Worm (Caenorhabditis elegans): ENCODE results near the gene egg-2.
A peak's percentile ranks its signal among the peaks of the same experiment; 100 is the strongest.

egg-2 gene

DNA sequence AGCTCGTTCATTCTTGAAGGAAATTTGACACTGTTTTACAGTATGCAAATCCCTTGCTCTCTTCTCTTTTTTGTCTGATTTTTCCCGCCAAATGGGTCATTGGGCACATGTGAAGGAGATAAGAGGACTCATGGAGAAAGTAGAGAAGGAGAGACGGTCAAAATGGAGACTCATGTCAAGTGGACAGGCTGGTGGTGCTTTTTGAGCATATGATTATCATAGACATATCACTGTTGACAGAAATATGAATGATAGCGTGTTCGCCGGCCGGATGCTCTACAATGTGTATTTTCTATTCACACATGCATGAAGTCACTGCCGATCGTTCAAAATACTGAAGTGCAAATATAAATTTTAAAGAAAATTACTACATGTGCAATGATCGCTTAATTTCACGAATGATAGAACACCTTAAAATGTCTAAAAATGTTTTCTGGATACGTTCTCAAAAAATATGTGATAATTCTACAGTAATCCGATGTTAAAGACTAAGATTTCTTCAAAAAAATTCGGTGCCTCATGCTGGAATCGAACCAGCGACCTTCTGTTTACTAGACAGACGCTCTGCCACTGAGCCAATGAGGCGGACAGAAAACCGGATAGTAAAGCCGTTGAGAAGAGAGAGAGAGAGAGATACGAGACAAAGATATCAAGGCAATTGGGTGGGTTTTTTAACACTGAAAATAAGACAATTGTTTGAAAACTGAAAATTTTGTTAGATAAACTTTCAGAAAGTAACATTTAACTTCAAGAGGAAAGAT, 30.2 kb downstream of the egg-2 start (continued):
- TF ChIP-seq nhr-237 (tag; optimal IDR thresholded peaks at IDR 0.05) (no peak), jun-1 (tag; optimal IDR thresholded peaks at IDR 0.05) (no peak), aly-2 (tag; optimal IDR thresholded peaks at IDR 0.05) (no peak), fkh-8 (tag; optimal IDR thresholded peaks at IDR 0.05) (peak; percentile 51), C16A3.4 (tag; optimal IDR thresholded peaks at IDR 0.05) (peak; percentile 45), elt-2 (tag; optimal IDR thresholded peaks at IDR 0.05) (peak; percentile 21), lin-13 (GFP tag; optimal IDR thresholded peaks at IDR 0.05) (peak; percentile 2), dpl-1 (GFP tag; optimal IDR thresholded peaks at IDR 0.05) (peak in 2 of 3 experiments; percentile 41 to 43), ceh-63 (GFP tag; optimal IDR thresholded peaks at IDR 0.05) (no peak), skn-1 (tag; optimal IDR thresholded peaks at IDR 0.05) (peak; percentile 15), alr-1 (tag; optimal IDR thresholded peaks at IDR 0.05; ENCODE audit: borderline replicate concordance) (no peak), pqm-1 (tag; optimal IDR thresholded peaks at IDR 0.05) (no peak), F16B12.6 (tag; optimal IDR thresholded peaks at IDR 0.05) (no peak), lin-15B (tag; optimal IDR thresholded peaks at IDR 0.05) (no peak), rnt-1 (tag; optimal IDR thresholded peaks at IDR 0.05) (peak; percentile 49), Y116A8C.19 (tag; optimal IDR thresholded peaks at IDR 0.05; ENCODE audit: borderline replicate concordance) (no peak), irx-1 (tag; optimal IDR thresholded peaks at IDR 0.05) (no peak), grh-1 (GFP tag; IDR thresholded peaks at IDR 0.05) (no peak), egl-27 (tag; optimal IDR thresholded peaks at IDR 0.05) (no peak), pag-3 (tag; optimal IDR thresholded peaks at IDR 0.05; ENCODE audit: borderline replicate concordance, insufficient read depth) (no peak), snu-23 (GFP tag; optimal IDR thresholded peaks at IDR 0.05) (peak; percentile 65), pax-3 (tag; optimal IDR thresholded peaks at IDR 0.05) (peak; percentile 15), vab-15 (tag; optimal IDR thresholded peaks at IDR 0.05) (no peak), efl-1 (optimal IDR thresholded peaks at IDR 0.05) (peak; percentile 31 to 53), efl-1 (GFP tag; optimal IDR thresholded peaks at IDR 0.05 in 1 of 2) (peak; percentile 8 to 90), lir-3 (tag; optimal IDR thresholded peaks at IDR 0.05; ENCODE audit: poor library complexity) (no peak), fkh-4 (tag; optimal IDR thresholded peaks at IDR 0.05; ENCODE audit: borderline replicate concordance) (peak; percentile 4), nhr-84 (tag; optimal IDR thresholded peaks at IDR 0.05) (no peak), ceh-82 (tag; optimal IDR thresholded peaks at IDR 0.05) (peak; percentile 3 to 21 (median 5)), lin-14 (GFP tag; optimal IDR thresholded peaks at IDR 0.05) (peak; percentile 15), mab-9 (GFP tag; IDR thresholded peaks at IDR 0.05) (no peak), zip-4 (GFP tag; optimal IDR thresholded peaks at IDR 0.05) (no peak), unc-30 (tag; optimal IDR thresholded peaks at IDR 0.05) (no peak), unc-130 (tag; optimal IDR thresholded peaks at IDR 0.05) (no peak), sptf-1 (tag; optimal IDR thresholded peaks at IDR 0.05) (no peak), tbx-2 (tag; optimal IDR thresholded peaks at IDR 0.05) (no peak), zag-1 (tag; optimal IDR thresholded peaks at IDR 0.05) (no peak), hlh-17 (GFP tag; optimal IDR thresholded peaks at IDR 0.05; ENCODE audit: borderline replicate concordance) (no peak)

DNA sequence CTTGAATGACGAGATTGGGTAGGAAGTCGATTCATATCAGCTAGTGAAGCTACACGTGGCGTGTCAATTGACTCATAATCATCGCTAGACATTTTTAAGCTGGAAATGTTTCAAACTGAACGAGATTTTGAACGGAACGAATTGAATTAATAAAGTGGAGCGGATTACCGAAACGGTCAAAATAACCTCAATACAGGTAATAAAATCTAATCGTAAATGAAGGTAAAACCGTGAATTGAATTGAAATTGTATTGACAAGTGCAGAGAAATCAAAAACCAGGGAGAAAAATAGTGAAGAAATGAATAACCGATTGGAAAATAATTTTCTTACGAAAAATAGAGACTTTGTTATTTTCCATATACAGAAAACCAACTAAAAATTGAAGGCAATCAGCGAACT, 31.3 kb downstream of the egg-2 start, which contains the start of gene cyk-1:
Gene cyk-1, minus strand, starts transcription at position 101 of the 400 bp plus-strand sequence.
- TF ChIP-seq hpl-2 (GFP tag; optimal IDR thresholded peaks at IDR 0.05) (no peak), isw-1 (GFP tag; IDR thresholded peaks at IDR 0.05) (no peak), unc-130 (tag; optimal IDR thresholded peaks at IDR 0.05) (no peak), lir-3 (tag; optimal IDR thresholded peaks at IDR 0.05; ENCODE audit: poor library complexity) (no peak), nhr-20 (tag; optimal IDR thresholded peaks at IDR 0.05) (no peak), tlp-1 (tag; optimal IDR thresholded peaks at IDR 0.05) (no peak), F16B12.6 (tag; optimal IDR thresholded peaks at IDR 0.05) (no peak), C16A3.4 (tag; optimal IDR thresholded peaks at IDR 0.05) (no peak), C04F5.9 (tag; optimal IDR thresholded peaks at IDR 0.05) (no peak), nhr-19 (GFP tag; conservative IDR thresholded peaks at IDR 0.05) (no peak)

Measured in whole organism, L1 larva.